Fruit fly (Drosophila melanogaster) S2 (cell line): ENCODE measurements around the gene Nplp3.

Experiments
- CG8478 ChIP-seq: fragments of >200 bp; optimal IDR thresholded peaks from 2 replicates; lab custom pipeline; 2018
- CTCF ChIP-seq, 2 experiments: fragments of >200 bp; optimal IDR thresholded peaks; 2 replicates each; lab custom pipeline; 2018

DNA sequence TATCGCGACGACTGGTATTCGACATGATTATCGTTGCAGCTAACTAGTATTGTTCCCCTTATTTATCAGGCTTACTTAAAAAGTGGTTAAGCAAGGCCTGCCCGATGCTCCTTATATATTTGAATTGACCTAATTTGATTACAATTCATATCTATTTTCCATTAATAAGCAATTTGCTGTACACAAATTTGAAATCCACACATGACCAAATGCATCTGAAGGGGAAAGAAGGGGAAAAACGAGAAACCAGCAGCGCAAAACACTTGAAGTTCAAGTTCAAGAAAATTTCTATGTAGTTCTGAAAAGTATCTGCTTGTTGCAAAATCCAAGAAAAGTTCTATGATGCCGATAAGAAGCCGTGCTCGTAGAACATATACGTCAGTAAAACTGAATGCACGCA is 8.8 kb downstream of the Nplp3 start, which contains the start of the genes CG13040 and CG13039:
- no peak for TF ChIP-seq CTCF (optimal IDR thresholded peaks at IDR 0.05; lab: Kevin White, UChicago)
- TF ChIP-seq CG8478 = no peak
